Worm (Caenorhabditis elegans) whole organism, L1 larva: ENCODE measurements around the gene ZC239.16.

Experiments
- aly-2 ChIP-seq: fragments of 150-350 bp; optimal IDR thresholded peaks from 2 replicates; lab custom pipeline; 2014; ENCODE audit warnings: missing biosample characterization, missing genetic modification characterization
- ama-1 ChIP-seq: fragments of 150-350 bp; optimal IDR thresholded peaks from 2 replicates; lab custom pipeline; 2014
- fkh-4 ChIP-seq: sonication (generic microtip); optimal IDR thresholded peaks from 2 replicates; lab custom pipeline; 2016; ENCODE audit warnings: missing compliant biosample characterization, missing genetic modification characterization, borderline replicate concordance
- fos-1 ChIP-seq: fragments of 150-350 bp; optimal IDR thresholded peaks from 2 replicates; lab custom pipeline; 2014; ENCODE audit warnings: missing biosample characterization, missing genetic modification characterization
- lir-3 ChIP-seq: sonication (generic microtip); optimal IDR thresholded peaks from 2 replicates; lab custom pipeline; 2016; ENCODE audit warnings: mild to moderate bottlenecking, missing genetic modification characterization, moderate library complexity, missing compliant biosample characterization; ENCODE audit not compliant: poor library complexity
- mab-9 ChIP-seq: fragments of 200-800 bp; sonication (Bioruptor generic); IDR thresholded peaks from 2 replicates; pipeline ENCODE4 v1.3.6; 2022; ENCODE audit warnings: missing genetic modification reagents, missing genetic modification characterization, missing compliant biosample characterization
- nhr-76 ChIP-seq: sonication (generic microtip); optimal IDR thresholded peaks from 2 replicates; lab custom pipeline; 2017; ENCODE audit warnings: missing biosample characterization, missing genetic modification characterization
- nhr-85 ChIP-seq: sonication (generic microtip); peaks from one replicate; lab custom pipeline; 2016; ENCODE audit warnings: missing genetic modification characterization, inconsistent platforms, missing compliant biosample characterization
- rnt-1 ChIP-seq: sonication (generic microtip); optimal IDR thresholded peaks from 2 replicates; lab custom pipeline; 2016; ENCODE audit warnings: mild to moderate bottlenecking, missing genetic modification characterization, moderate library complexity, missing compliant biosample characterization
- unc-62 ChIP-seq: fragments of 150-350 bp; optimal IDR thresholded peaks from 2 replicates; lab custom pipeline; 2014; ENCODE audit warnings: missing biosample characterization, missing genetic modification reagents, missing genetic modification characterization
- zip-4 ChIP-seq: fragments of 200-800 bp; sonication (Bioruptor generic); optimal IDR thresholded peaks from 2 replicates; lab custom pipeline; 2018; ENCODE audit warnings: mild to moderate bottlenecking, missing genetic modification characterization, moderate library complexity, missing compliant biosample characterization

ce11 chrII:3209251-3209650 is 15.9 kb downstream of the ZC239.16 start, which contains the start of gene ZC239.6:
- TF ChIP-seq mab-9 (GFP tag; lab: Robert Waterston, UW) (no peak), fos-1 (tag; lab: Kevin White, UChicago) (no peak), fkh-4 (tag; lab: Kevin White, UChicago) (no peak), rnt-1 (tag; lab: Kevin White, UChicago) (peak; percentile 53), ama-1 (no peak), nhr-85 (tag; lab: Kevin White, UChicago) (peak; percentile 46), zip-4 (GFP tag; lab: Kevin White, UChicago) (no peak), lir-3 (tag; lab: Kevin White, UChicago) (no peak), unc-62 (no peak), nhr-76 (tag; lab: Kevin White, UChicago) (no peak), aly-2 (tag; lab: Kevin White, UChicago) (no peak)
